Worm (Caenorhabditis elegans) whole organism, L4/young adult: ENCODE data around the gene cest-9.1.

Source experiments
- W03F9.2 ChIP-seq: fragments of 150-350 bp; optimal IDR thresholded peaks from 2 replicates; lab custom pipeline; 2014; ENCODE audit warnings: missing biosample characterization, missing genetic modification characterization
- dao-5 ChIP-seq: sonication (generic microtip); optimal IDR thresholded peaks from 2 replicates; lab custom pipeline; 2016; ENCODE audit warnings: missing genotype, missing genetic modification characterization, moderate library complexity, missing compliant biosample characterization
- him-1 ChIP-seq: sonication (generic microtip); optimal IDR thresholded peaks from 2 replicates; lab custom pipeline; 2016; ENCODE audit warnings: missing genotype, missing genetic modification reagents, missing genetic modification characterization, missing compliant biosample characterization

Gene cest-9.1

ce11 chrX:12222723-12223122, 3.3 kb upstream of the cest-9.1 start:
- TF ChIP-seq dao-5 (tag; lab: Kevin White, UChicago) (no peak), W03F9.2 (no peak), him-1 (no peak)

- TF ChIP-seq W03F9.2 (no peak), him-1 (no peak), dao-5 (tag; lab: Kevin White, UChicago) (no peak)
Measured at ce11 chrX:12227130-12227529, 1.1 kb downstream of the cest-9.1 start.

- TF ChIP-seq dao-5 (tag; lab: Kevin White, UChicago) (no peak), W03F9.2 (no peak), him-1 (no peak)
Measured at ce11 chrX:12229651-12230050, 3.7 kb downstream of the cest-9.1 start, which contains the start of gene cest-7. Gene cest-7, plus strand, starts transcription at chrX:12229951.

- TF ChIP-seq W03F9.2 (no peak), dao-5 (tag; lab: Kevin White, UChicago) (no peak)
Measured at ce11 chrX:12230357-12230756, 4.4 kb downstream of the cest-9.1 start.

- TF ChIP-seq him-1 (no peak), dao-5 (tag; lab: Kevin White, UChicago) (no peak), W03F9.2 (no peak)
Measured at ce11 chrX:12234424-12234823, 8.4 kb downstream of the cest-9.1 start.

ce11 chrX:12235388-12235787, 9.4 kb downstream of the cest-9.1 start, which contains the start of gene C23H4.6:
Gene C23H4.6, plus strand, starts transcription at chrX:12235606.
- no peak for TF ChIP-seq dao-5 (tag; lab: Kevin White, UChicago)
- no peak for TF ChIP-seq him-1
- no peak for TF ChIP-seq W03F9.2

- TF ChIP-seq W03F9.2: no peak
- no peak for TF ChIP-seq dao-5 (tag; lab: Kevin White, UChicago)
- TF ChIP-seq him-1: no peak
Measured at ce11 chrX:12241457-12241856, 15.5 kb downstream of the cest-9.1 start, which contains the start of gene cest-3. Gene cest-3, plus strand, starts transcription at chrX:12241646.

ce11 chrX:12242902-12243301, 16.9 kb downstream of the cest-9.1 start:
- TF ChIP-seq W03F9.2: no peak
- no peak for TF ChIP-seq dao-5 (tag; lab: Kevin White, UChicago)
- TF ChIP-seq him-1: no peak

- TF ChIP-seq him-1: no peak
- TF ChIP-seq dao-5 (tag; lab: Kevin White, UChicago): no peak
- TF ChIP-seq W03F9.2: no peak
Measured at ce11 chrX:12248140-12248539, 22.2 kb downstream of the cest-9.1 start.

ce11 chrX:12252189-12252588, 26.2 kb downstream of the cest-9.1 start:
- TF ChIP-seq dao-5 (tag; lab: Kevin White, UChicago) (no peak), W03F9.2 (no peak), him-1 (no peak)

ce11 chrX:12256594-12257048, 30.6 kb downstream of the cest-9.1 start, which contains the start of gene E01G6.2:
Gene E01G6.2, plus strand, starts transcription at chrX:12256644.
- TF ChIP-seq W03F9.2: no peak
- TF ChIP-seq him-1: no peak
- TF ChIP-seq dao-5 (tag; lab: Kevin White, UChicago): no peak

ce11 chrX:12260381-12260931, 34.5 kb downstream of the cest-9.1 start, which contains the start of gene E01G6.1:
Gene E01G6.1, plus strand, starts transcription at chrX:12260881.
- no peak for TF ChIP-seq dao-5 (tag; lab: Kevin White, UChicago)
- TF ChIP-seq W03F9.2: no peak
- no peak for TF ChIP-seq him-1

- TF ChIP-seq W03F9.2: no peak
- TF ChIP-seq him-1: no peak
- no peak for TF ChIP-seq dao-5 (tag; lab: Kevin White, UChicago)
Measured at ce11 chrX:12270841-12271240, 44.9 kb downstream of the cest-9.1 start, which contains the start of gene otpl-8. Gene otpl-8, minus strand, starts transcription at chrX:12270941.

- TF ChIP-seq him-1 (no peak), dao-5 (tag; lab: Kevin White, UChicago) (no peak), W03F9.2 (no peak)
Measured at ce11 chrX:12273870-12274269, 47.9 kb downstream of the cest-9.1 start, which contains the start of gene H19J13.2. Gene H19J13.2, minus strand, starts transcription at chrX:12273970.

ce11 chrX:12275577-12275976, 49.6 kb downstream of the cest-9.1 start, which contains the start of gene C04B4.6:
Gene C04B4.6, minus strand, starts transcription at chrX:12275677.
- TF ChIP-seq dao-5 (tag; lab: Kevin White, UChicago) (no peak), him-1 (no peak), W03F9.2 (no peak)
